Fruit fly (Drosophila melanogaster): ENCODE results near the gene gammaTub23C.

The gammaTub23C gene

DNA sequence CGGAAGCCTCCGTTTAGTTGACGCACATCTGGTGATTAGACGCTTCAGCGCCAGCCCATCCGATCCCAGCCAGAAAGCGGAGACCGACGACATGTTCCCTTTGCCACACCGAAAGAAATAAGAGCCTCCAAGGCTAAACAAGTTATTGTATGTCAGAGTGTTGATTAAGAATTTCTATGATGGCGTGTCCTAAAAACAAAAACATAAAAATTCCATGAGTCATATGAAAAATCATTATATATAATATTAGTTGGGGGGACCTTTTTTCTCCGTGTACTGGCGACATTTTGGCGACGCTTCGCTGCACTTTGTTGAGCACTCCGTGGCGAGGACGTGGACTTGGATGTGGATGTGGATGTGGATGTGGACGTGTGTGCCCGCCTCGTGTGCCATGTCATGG lies 40.1 kb downstream of the gammaTub23C start (continued):
- TF ChIP-seq CG1621 (tag; optimal IDR thresholded peaks at IDR 0.05) (peak; percentile 21), CG8319 (GFP tag; optimal IDR thresholded peaks at IDR 0.05) (no peak), cyc (GFP tag; optimal IDR thresholded peaks at IDR 0.05) (peak; percentile 24), Smox (GFP tag; optimal IDR thresholded peaks at IDR 0.05) (no peak), CG15336 (GFP tag; IDR thresholded peaks at IDR 0.05) (peak; percentile 70), CG6792 (GFP tag; optimal IDR thresholded peaks at IDR 0.05) (peak; percentile 37), Blimp-1 (GFP tag; optimal IDR thresholded peaks at IDR 0.05) (no peak), fkh (GFP tag; optimal IDR thresholded peaks at IDR 0.05) (no peak), CG3032 (tag; optimal IDR thresholded peaks at IDR 0.05) (peak; percentile 33), Eip78C (GFP tag) (peak; percentile 86), CG7368 (GFP tag; optimal IDR thresholded peaks at IDR 0.05) (no peak), CG6854 (GFP tag; optimal IDR thresholded peaks at IDR 0.05) (no peak), CG6276 (GFP tag; optimal IDR thresholded peaks at IDR 0.05) (peak; percentile 72), Hr39 (GFP tag; optimal IDR thresholded peaks at IDR 0.05) (peak; percentile 48)

DNA sequence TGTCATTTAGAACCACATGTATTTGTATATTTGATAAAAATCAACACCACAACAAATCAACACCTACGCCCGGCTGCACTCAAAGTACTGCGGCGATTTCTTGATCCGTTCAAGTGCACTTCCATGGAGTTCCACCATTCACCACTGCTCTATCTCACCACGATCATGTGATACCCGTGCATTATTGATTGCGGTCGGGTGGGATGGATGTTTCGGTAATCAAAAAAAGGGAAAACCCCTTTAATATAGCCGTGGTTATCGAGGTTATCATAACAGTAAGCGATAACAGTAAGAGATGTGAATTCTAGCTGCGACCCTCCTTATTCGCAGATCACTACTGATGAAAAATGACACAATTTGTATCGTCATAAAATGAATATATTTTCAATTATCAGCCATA lies 45.5 kb downstream of the gammaTub23C start, which contains the start of the genes CG17224 and CG17264:
CG17224 (minus strand) TSS at position 97 of the 400 bp plus-strand sequence.
CG17264 (plus strand) TSS at position 297 of the 400 bp plus-strand sequence.
- TF ChIP-seq CG8632 (GFP tag; optimal IDR thresholded peaks at IDR 0.05) (no peak), svp (GFP tag) (peak; percentile 83), CG7368 (GFP tag; optimal IDR thresholded peaks at IDR 0.05) (no peak)

DNA sequence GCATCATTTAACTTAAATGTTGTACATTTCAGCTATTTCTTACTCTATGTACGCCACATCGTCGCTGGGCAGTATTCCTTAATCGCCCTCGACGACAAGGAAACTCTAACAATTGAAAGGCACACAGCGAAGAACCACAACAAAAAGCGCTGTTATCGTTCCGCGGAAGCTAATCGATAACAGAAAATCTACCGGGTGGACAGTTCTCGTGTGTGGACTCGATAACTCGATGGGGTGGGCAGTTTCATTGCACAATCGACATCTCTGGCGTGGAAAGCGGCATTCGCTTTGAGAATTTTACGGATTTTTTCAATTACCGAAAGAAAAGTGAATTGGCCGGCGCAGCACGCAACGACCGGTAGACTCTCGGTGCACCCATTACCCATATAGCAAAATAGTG lies 50.3 kb downstream of the gammaTub23C start, which contains the start of the genes alpha4GT1 and Prp40:
alpha4GT1 (minus strand) TSS at position 156 of the 400 bp plus-strand sequence.
Prp40 (plus strand) TSS at position 241 of the 400 bp plus-strand sequence.
- no peak for TF ChIP-seq CG11762 (GFP tag; optimal IDR thresholded peaks at IDR 0.05; ENCODE audit: insufficient read depth)
- peak; percentile 16 for TF ChIP-seq esn (GFP tag; optimal IDR thresholded peaks at IDR 0.05)
- peak; percentile 81 for TF ChIP-seq CG1621 (tag; optimal IDR thresholded peaks at IDR 0.05)

Data from whole organism, prepupa.